Worm (Caenorhabditis elegans) whole organism, L1 larva: ENCODE results near the gene col-162.

ENCODE experiments used
- C16A3.4 ChIP-seq: fragments of 150-350 bp; optimal IDR thresholded peaks from 2 replicates; lab custom pipeline; 2014; ENCODE audit warnings: missing biosample characterization, missing genetic modification characterization
- F16B12.6 ChIP-seq: fragments of 150-350 bp; optimal IDR thresholded peaks from 2 replicates; lab custom pipeline; 2014; ENCODE audit warnings: missing biosample characterization, missing genetic modification characterization
- Y116A8C.19 ChIP-seq: sonication (generic microtip); optimal IDR thresholded peaks from 2 replicates; lab custom pipeline; 2016; ENCODE audit warnings: missing compliant biosample characterization, missing genetic modification characterization, borderline replicate concordance
- aly-2 ChIP-seq: fragments of 150-350 bp; optimal IDR thresholded peaks from 2 replicates; lab custom pipeline; 2014; ENCODE audit warnings: missing biosample characterization, missing genetic modification characterization
- blmp-1 ChIP-seq: fragments of 150-350 bp; optimal IDR thresholded peaks from 2 replicates; lab custom pipeline; 2014; ENCODE audit warnings: missing biosample characterization, missing genetic modification characterization
- ceh-63 ChIP-seq: fragments of 200-800 bp; sonication (Bioruptor generic); optimal IDR thresholded peaks from 2 replicates; lab custom pipeline; 2018; ENCODE audit warnings: mild to moderate bottlenecking, missing genetic modification characterization, missing compliant biosample characterization
- ceh-8 ChIP-seq: fragments of 200-800 bp; sonication (Bioruptor generic); optimal IDR thresholded peaks from 2 replicates; lab custom pipeline; 2018; ENCODE audit warnings: mild to moderate bottlenecking, missing genetic modification characterization, moderate library complexity, missing compliant biosample characterization
- ceh-82 ChIP-seq, 3 experiments: fragments of 150-350 bp in 1 of 3; sonication (generic microtip) in 2 of 3; optimal IDR thresholded peaks; 2 replicates each; lab custom pipeline; 2014 to 2017; ENCODE audit warnings: missing biosample characterization in 3 of 3, missing genetic modification characterization in 3 of 3
- ceh-88 ChIP-seq: fragments of 200-800 bp; sonication (Bioruptor generic); IDR thresholded peaks from 2 replicates; pipeline ENCODE4 v1.3.6; 2022; ENCODE audit warnings: missing genetic modification characterization, missing compliant biosample characterization
- ces-1 ChIP-seq: fragments of 150-350 bp; optimal IDR thresholded peaks from 2 replicates; lab custom pipeline; 2014; ENCODE audit warnings: missing biosample characterization, missing genetic modification reagents, missing genetic modification characterization
- dpl-1 ChIP-seq, 3 experiments: fragments of 150-350 bp in 2 of 3; sonication (generic microtip) in 1 of 3; optimal IDR thresholded peaks; 2 replicates each; lab custom pipeline; 2014 to 2017; ENCODE audit warnings: missing biosample characterization in 3 of 3, missing genetic modification characterization in 3 of 3, missing genetic modification reagents in 3 of 3
- efl-1 ChIP-seq, 4 experiments: fragments of 150-350 bp; optimal IDR thresholded peaks in 3 of 4; peaks in 1 of 4; 1 replicate in 1 of 4; 2 replicates in 3 of 4; lab custom pipeline; 2014; ENCODE audit warnings: missing biosample characterization in 2 of 4, missing genetic modification characterization in 2 of 4, missing genetic modification reagents in 2 of 4
- elt-3 ChIP-seq, 6 experiments: fragments of 150-350 bp in 1 of 6; sonication (generic microtip); optimal IDR thresholded peaks; 2 replicates each; lab custom pipeline; 2017 to 2018; ENCODE audit warnings: missing biosample characterization in 6 of 6, missing genetic modification characterization in 6 of 6, inconsistent platforms in 1 of 6
- fkh-10 ChIP-seq: sonication (generic microtip); optimal IDR thresholded peaks from 2 replicates; lab custom pipeline; 2017; ENCODE audit warnings: missing biosample characterization, missing genetic modification reagents, missing genetic modification characterization
- fkh-4 ChIP-seq: sonication (generic microtip); optimal IDR thresholded peaks from 2 replicates; lab custom pipeline; 2016; ENCODE audit warnings: missing compliant biosample characterization, missing genetic modification characterization, borderline replicate concordance
- fos-1 ChIP-seq: fragments of 150-350 bp; optimal IDR thresholded peaks from 2 replicates; lab custom pipeline; 2014; ENCODE audit warnings: missing biosample characterization, missing genetic modification characterization
- grh-1 ChIP-seq: fragments of 200-800 bp; sonication (Bioruptor generic); IDR thresholded peaks from 2 replicates; pipeline ENCODE4 v1.3.6; 2022; ENCODE audit warnings: missing genetic modification reagents, missing genetic modification characterization, missing compliant biosample characterization
- hlh-17 ChIP-seq: fragments of 200-800 bp; sonication (Bioruptor generic); optimal IDR thresholded peaks from 2 replicates; lab custom pipeline; 2018; ENCODE audit warnings: missing genetic modification characterization, mild to moderate bottlenecking, missing compliant biosample characterization, moderate library complexity, borderline replicate concordance
- hpl-2 ChIP-seq: fragments of 150-350 bp; optimal IDR thresholded peaks from 2 replicates; lab custom pipeline; 2014; ENCODE audit warnings: missing biosample characterization, missing genetic modification reagents, missing genetic modification characterization
- irx-1 ChIP-seq: sonication (generic microtip); optimal IDR thresholded peaks from 2 replicates; lab custom pipeline; 2016; ENCODE audit warnings: missing genetic modification characterization, missing compliant biosample characterization
- isw-1 ChIP-seq: fragments of 200-800 bp; sonication (Bioruptor generic); IDR thresholded peaks from 2 replicates; pipeline ENCODE4 v1.3.6; 2022; ENCODE audit warnings: missing genetic modification characterization, missing compliant biosample characterization
- lin-13 ChIP-seq: fragments of 150-350 bp; optimal IDR thresholded peaks from 2 replicates; lab custom pipeline; 2014; ENCODE audit warnings: missing biosample characterization, missing genetic modification reagents, missing genetic modification characterization
- lin-15B ChIP-seq: fragments of 150-350 bp; sonication (generic microtip); optimal IDR thresholded peaks from 3 replicates; lab custom pipeline; 2014; ENCODE audit warnings: missing biosample characterization, missing genetic modification characterization
- lir-3 ChIP-seq: sonication (generic microtip); optimal IDR thresholded peaks from 2 replicates; lab custom pipeline; 2016; ENCODE audit warnings: mild to moderate bottlenecking, missing genetic modification characterization, moderate library complexity, missing compliant biosample characterization; ENCODE audit not compliant: poor library complexity
- lsy-2 ChIP-seq, 2 experiments: fragments of 150-350 bp; optimal IDR thresholded peaks; 2 replicates each; lab custom pipeline; 2014; ENCODE audit warnings: missing biosample characterization in 2 of 2, missing genetic modification characterization in 2 of 2
- nhr-20 ChIP-seq: sonication (generic microtip); optimal IDR thresholded peaks from 2 replicates; lab custom pipeline; 2016; ENCODE audit warnings: mild to moderate bottlenecking, missing genetic modification characterization, missing compliant biosample characterization
- nhr-47 ChIP-seq: sonication (generic microtip); optimal IDR thresholded peaks from 2 replicates; lab custom pipeline; 2016; ENCODE audit warnings: mild to moderate bottlenecking, missing genetic modification characterization, moderate library complexity, missing compliant biosample characterization
- nhr-76 ChIP-seq: sonication (generic microtip); optimal IDR thresholded peaks from 2 replicates; lab custom pipeline; 2017; ENCODE audit warnings: missing biosample characterization, missing genetic modification characterization
- nhr-77 ChIP-seq: fragments of 150-350 bp; optimal IDR thresholded peaks from 2 replicates; lab custom pipeline; 2014; ENCODE audit warnings: missing biosample characterization, missing genetic modification characterization
- nhr-84 ChIP-seq: sonication (generic microtip); optimal IDR thresholded peaks from 2 replicates; lab custom pipeline; 2017; ENCODE audit warnings: missing biosample characterization, missing genetic modification characterization
- pax-3 ChIP-seq: fragments of 200-800 bp; sonication (Bioruptor generic); optimal IDR thresholded peaks from 2 replicates; lab custom pipeline; 2018; ENCODE audit warnings: mild to moderate bottlenecking, missing genetic modification characterization, moderate library complexity, missing compliant biosample characterization
- pqm-1 ChIP-seq: sonication (generic microtip); optimal IDR thresholded peaks from 3 replicates; lab custom pipeline; 2017; ENCODE audit warnings: missing biosample characterization, missing genetic modification characterization
- snpc-4 ChIP-seq: fragments of 150-350 bp; optimal IDR thresholded peaks from 2 replicates; lab custom pipeline; 2014; ENCODE audit warnings: missing biosample characterization, missing genetic modification characterization
- snu-23 ChIP-seq: sonication (generic microtip); optimal IDR thresholded peaks from 2 replicates; lab custom pipeline; 2016; ENCODE audit warnings: missing genetic modification characterization, missing compliant biosample characterization
- sox-4 ChIP-seq: sonication (generic microtip); optimal IDR thresholded peaks from 2 replicates; lab custom pipeline; 2016; ENCODE audit warnings: missing genetic modification characterization, missing compliant biosample characterization
- sptf-1 ChIP-seq: fragments of 150-350 bp; optimal IDR thresholded peaks from 2 replicates; lab custom pipeline; 2014; ENCODE audit warnings: missing biosample characterization, missing genetic modification characterization
- sup-37 ChIP-seq: fragments of 200-800 bp; sonication (Bioruptor generic); optimal IDR thresholded peaks from 2 replicates; lab custom pipeline; 2018; ENCODE audit warnings: mild to moderate bottlenecking, missing genetic modification characterization, missing compliant biosample characterization
- swsn-7 ChIP-seq: sonication (generic microtip); optimal IDR thresholded peaks from 2 replicates; lab custom pipeline; 2016; ENCODE audit warnings: missing genetic modification characterization, missing compliant biosample characterization
- tbx-2 ChIP-seq: sonication (generic microtip); optimal IDR thresholded peaks from 2 replicates; lab custom pipeline; 2016; ENCODE audit warnings: missing genetic modification characterization, missing compliant biosample characterization
- tlp-1 ChIP-seq: fragments of 150-350 bp; optimal IDR thresholded peaks from 2 replicates; lab custom pipeline; 2014; ENCODE audit warnings: missing biosample characterization, missing genetic modification characterization
- unc-30 ChIP-seq: sonication (generic microtip); optimal IDR thresholded peaks from 2 replicates; lab custom pipeline; 2017; ENCODE audit warnings: missing biosample characterization, missing genetic modification characterization
- unc-62 ChIP-seq: fragments of 150-350 bp; optimal IDR thresholded peaks from 2 replicates; lab custom pipeline; 2014; ENCODE audit warnings: missing biosample characterization, missing genetic modification reagents, missing genetic modification characterization
- vab-15 ChIP-seq: sonication (generic microtip); optimal IDR thresholded peaks from 2 replicates; lab custom pipeline; 2017; ENCODE audit warnings: missing genotype, mild to moderate bottlenecking, missing genetic modification characterization, missing compliant biosample characterization
- xbp-1 ChIP-seq: sonication (generic microtip); optimal IDR thresholded peaks from 2 replicates; lab custom pipeline; 2016; ENCODE audit warnings: missing genetic modification characterization, missing compliant biosample characterization
- ztf-11 ChIP-seq, 2 experiments: sonication (generic microtip); optimal IDR thresholded peaks; 2 replicates each; lab custom pipeline; 2016 to 2017; ENCODE audit warnings: missing genetic modification characterization in 2 of 2, missing biosample characterization in 1 of 2, missing compliant biosample characterization in 1 of 2

col-162 gene

DNA sequence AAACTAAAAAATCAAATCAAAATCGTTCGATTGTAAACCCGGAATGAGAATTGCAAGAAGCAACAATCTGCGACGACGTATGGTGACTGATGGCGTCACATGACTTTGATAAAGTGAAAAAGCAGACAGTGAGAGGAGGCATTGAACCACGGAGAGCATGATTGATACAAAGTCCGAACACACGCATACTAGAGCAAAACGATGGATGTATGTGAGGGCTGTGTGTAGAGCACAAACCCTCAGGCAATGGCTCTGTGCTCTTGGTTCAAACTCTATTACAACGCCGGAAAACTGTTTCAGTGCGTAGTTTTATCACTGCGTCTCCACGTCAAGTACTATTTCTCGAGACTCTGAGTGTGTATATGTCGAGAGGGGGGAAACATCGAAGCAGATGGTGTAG lies 39.2 kb upstream of the col-162 start (continued):
- TF ChIP-seq lir-3 (tag; lab: Kevin White, UChicago) (no peak), lin-13 (GFP tag; lab: Kevin White, UChicago) (no peak), nhr-47 (tag; lab: Kevin White, UChicago) (no peak), F16B12.6 (tag; lab: Kevin White, UChicago) (no peak), nhr-20 (tag; lab: Kevin White, UChicago) (peak; percentile 19), aly-2 (tag; lab: Kevin White, UChicago) (no peak), lsy-2 (tag; optimal IDR thresholded peaks at IDR 0.05; lab: Kevin White, UChicago) (peak in 1 of 2 experiments; percentile 37), sup-37 (no peak), irx-1 (no peak), ztf-11 (tag; optimal IDR thresholded peaks at IDR 0.05; lab: Kevin White, UChicago) (no peak), fkh-10 (GFP tag; lab: Kevin White, UChicago) (no peak), ces-1 (GFP tag; lab: Kevin White, UChicago) (no peak), hpl-2 (no peak), elt-3 (tag; optimal IDR thresholded peaks at IDR 0.05; lab: Kevin White, UChicago) (no peak), sox-4 (tag; lab: Kevin White, UChicago) (no peak), unc-30 (tag; lab: Kevin White, UChicago) (no peak), unc-62 (GFP tag; lab: Kevin White, UChicago) (no peak), isw-1 (GFP tag; lab: Robert Waterston, UW) (no peak), nhr-77 (no peak), ceh-82 (tag; optimal IDR thresholded peaks at IDR 0.05; lab: Kevin White, UChicago) (no peak), blmp-1 (tag; lab: Kevin White, UChicago) (peak; percentile 58), sptf-1 (tag; lab: Kevin White, UChicago) (no peak), xbp-1 (tag; lab: Kevin White, UChicago) (no peak), tbx-2 (tag; lab: Kevin White, UChicago) (no peak), efl-1 (optimal IDR thresholded peaks at IDR 0.05; lab: Kevin White, UChicago) (peak in 1 of 2 experiments; percentile 16), efl-1 (GFP tag; optimal IDR thresholded peaks at IDR 0.05 in 1 of 2; lab: Kevin White, UChicago) (peak in 1 of 2 experiments; percentile 88), fos-1 (tag; lab: Kevin White, UChicago) (no peak), nhr-76 (tag; lab: Kevin White, UChicago) (no peak), snu-23 (GFP tag; lab: Kevin White, UChicago) (peak; percentile 38), Y116A8C.19 (tag; lab: Kevin White, UChicago) (no peak), pax-3 (tag; lab: Kevin White, UChicago) (no peak), C16A3.4 (tag; lab: Kevin White, UChicago) (no peak), hlh-17 (GFP tag; lab: Kevin White, UChicago) (no peak), nhr-84 (tag; lab: Kevin White, UChicago) (no peak), snpc-4 (tag; lab: Kevin White, UChicago) (no peak), fkh-4 (tag; lab: Kevin White, UChicago) (no peak), grh-1 (no peak), ceh-88 (GFP tag; lab: Robert Waterston, UW) (no peak), swsn-7 (tag; lab: Kevin White, UChicago) (no peak), vab-15 (tag; lab: Kevin White, UChicago) (no peak), pqm-1 (no peak), tlp-1 (tag; lab: Kevin White, UChicago) (no peak), lin-15B (tag; lab: Kevin White, UChicago) (no peak), ceh-8 (GFP tag; lab: Kevin White, UChicago) (no peak)

- peak in 1 of 3 experiments; percentile 13 for TF ChIP-seq dpl-1 (GFP tag; optimal IDR thresholded peaks at IDR 0.05; lab: Kevin White, UChicago)
- TF ChIP-seq lsy-2 (tag; optimal IDR thresholded peaks at IDR 0.05; lab: Kevin White, UChicago), result peak in 1 of 2 experiments; percentile 55
- no peak for TF ChIP-seq ceh-63 (GFP tag; lab: Kevin White, UChicago)
- no peak for TF ChIP-seq isw-1 (GFP tag; lab: Robert Waterston, UW)
These were observed 35.7 kb upstream of the col-162 start, which contains the start of gene cutl-1 for ce11 chrV:13406032-13406431. Gene cutl-1 (minus strand): TSS chrV:13406114.
